Worm (Caenorhabditis elegans) whole organism, L1 larva: ENCODE data around the gene Y42G9A.2.
A peak's percentile ranks its signal among the peaks of the same experiment; 100 is the strongest.

ENCODE experiments used
- C16A3.4 ChIP-seq: fragments of 150-350 bp; optimal IDR thresholded peaks from 2 replicates; lab custom pipeline; 2014; ENCODE audit warnings: missing biosample characterization, missing genetic modification characterization
- aha-1 ChIP-seq: fragments of 150-350 bp; optimal IDR thresholded peaks from 2 replicates; lab custom pipeline; 2014; ENCODE audit warnings: missing biosample characterization, missing genetic modification characterization
- ama-1 ChIP-seq: fragments of 150-350 bp; optimal IDR thresholded peaks from 2 replicates; lab custom pipeline; 2014
- ceh-8 ChIP-seq: fragments of 200-800 bp; sonication (Bioruptor generic); optimal IDR thresholded peaks from 2 replicates; lab custom pipeline; 2018; ENCODE audit warnings: mild to moderate bottlenecking, missing genetic modification characterization, moderate library complexity, missing compliant biosample characterization
- ceh-88 ChIP-seq: fragments of 200-800 bp; sonication (Bioruptor generic); IDR thresholded peaks from 2 replicates; pipeline ENCODE4 v1.3.6; 2022; ENCODE audit warnings: missing genetic modification characterization, missing compliant biosample characterization
- ces-1 ChIP-seq: fragments of 150-350 bp; optimal IDR thresholded peaks from 2 replicates; lab custom pipeline; 2014; ENCODE audit warnings: missing biosample characterization, missing genetic modification reagents, missing genetic modification characterization
- dsc-1 ChIP-seq: sonication (generic microtip); optimal IDR thresholded peaks from 2 replicates; lab custom pipeline; 2016; ENCODE audit warnings: mild to moderate bottlenecking, missing genetic modification characterization, missing compliant biosample characterization
- efl-1 ChIP-seq, 4 experiments: fragments of 150-350 bp; optimal IDR thresholded peaks in 3 of 4; peaks in 1 of 4; 1 replicate in 1 of 4; 2 replicates in 3 of 4; lab custom pipeline; 2014; ENCODE audit warnings: missing biosample characterization in 2 of 4, missing genetic modification characterization in 2 of 4, missing genetic modification reagents in 2 of 4
- egl-13 ChIP-seq: sonication (generic microtip); optimal IDR thresholded peaks from 2 replicates; lab custom pipeline; 2016; ENCODE audit warnings: missing genotype, missing genetic modification reagents, missing genetic modification characterization, missing compliant biosample characterization
- egl-27 ChIP-seq, 2 experiments: fragments of 150-350 bp in 1 of 2; sonication (generic microtip); optimal IDR thresholded peaks; 3 replicates each; lab custom pipeline; 2017 to 2018; ENCODE audit warnings: missing biosample characterization in 2 of 2, missing genetic modification characterization in 2 of 2, missing genetic modification reagents in 2 of 2
- elt-2 ChIP-seq: sonication (generic microtip); optimal IDR thresholded peaks from 2 replicates; lab custom pipeline; 2016; ENCODE audit warnings: missing genetic modification characterization, mild to moderate bottlenecking, inconsistent platforms, missing compliant biosample characterization, missing genetic modification reagents
- ets-5 ChIP-seq: fragments of 200-800 bp; sonication (Bioruptor generic); IDR thresholded peaks from 2 replicates; pipeline ENCODE4 v1.3.6; 2022; ENCODE audit warnings: missing genetic modification characterization, missing compliant biosample characterization
- fkh-4 ChIP-seq: sonication (generic microtip); optimal IDR thresholded peaks from 2 replicates; lab custom pipeline; 2016; ENCODE audit warnings: missing compliant biosample characterization, missing genetic modification characterization, borderline replicate concordance
- fkh-8 ChIP-seq: sonication (generic microtip); optimal IDR thresholded peaks from 2 replicates; lab custom pipeline; 2016; ENCODE audit warnings: mild to moderate bottlenecking, missing genetic modification characterization, missing compliant biosample characterization
- irx-1 ChIP-seq: sonication (generic microtip); optimal IDR thresholded peaks from 2 replicates; lab custom pipeline; 2016; ENCODE audit warnings: missing genetic modification characterization, missing compliant biosample characterization
- jun-1 ChIP-seq: fragments of 150-350 bp; optimal IDR thresholded peaks from 2 replicates; lab custom pipeline; 2014; ENCODE audit warnings: missing biosample characterization, missing genetic modification reagents, missing genetic modification characterization
- lin-13 ChIP-seq: fragments of 150-350 bp; optimal IDR thresholded peaks from 2 replicates; lab custom pipeline; 2014; ENCODE audit warnings: missing biosample characterization, missing genetic modification reagents, missing genetic modification characterization
- lin-14 ChIP-seq: fragments of 200-800 bp; sonication (Bioruptor generic); optimal IDR thresholded peaks from 2 replicates; lab custom pipeline; 2018; ENCODE audit warnings: mild to moderate bottlenecking, missing genetic modification characterization, moderate library complexity, missing compliant biosample characterization
- lin-15B ChIP-seq: fragments of 150-350 bp; sonication (generic microtip); optimal IDR thresholded peaks from 3 replicates; lab custom pipeline; 2014; ENCODE audit warnings: missing biosample characterization, missing genetic modification characterization
- lir-3 ChIP-seq: sonication (generic microtip); optimal IDR thresholded peaks from 2 replicates; lab custom pipeline; 2016; ENCODE audit warnings: mild to moderate bottlenecking, missing genetic modification characterization, moderate library complexity, missing compliant biosample characterization; ENCODE audit not compliant: poor library complexity
- lsy-2 ChIP-seq, 2 experiments: fragments of 150-350 bp; optimal IDR thresholded peaks; 2 replicates each; lab custom pipeline; 2014; ENCODE audit warnings: missing biosample characterization in 2 of 2, missing genetic modification characterization in 2 of 2
- mab-9 ChIP-seq: fragments of 200-800 bp; sonication (Bioruptor generic); IDR thresholded peaks from 2 replicates; pipeline ENCODE4 v1.3.6; 2022; ENCODE audit warnings: missing genetic modification reagents, missing genetic modification characterization, missing compliant biosample characterization
- mdl-1 ChIP-seq, 2 experiments: fragments of 150-350 bp; optimal IDR thresholded peaks; 2 replicates each; lab custom pipeline; 2014 to 2017; ENCODE audit warnings: missing biosample characterization in 2 of 2, missing genetic modification characterization in 2 of 2, inconsistent platforms in 1 of 2
- mep-1 ChIP-seq: fragments of 150-350 bp; optimal IDR thresholded peaks from 2 replicates; lab custom pipeline; 2014; ENCODE audit warnings: missing biosample characterization, missing genetic modification characterization
- nhr-11 ChIP-seq: fragments of 150-350 bp; optimal IDR thresholded peaks from 2 replicates; lab custom pipeline; 2014; ENCODE audit warnings: missing biosample characterization, missing genetic modification characterization
- nhr-12 ChIP-seq: sonication (generic microtip); optimal IDR thresholded peaks from 2 replicates; lab custom pipeline; 2017; ENCODE audit warnings: missing biosample characterization, missing genetic modification characterization
- nhr-19 ChIP-seq: fragments of 200-800 bp; sonication (Bioruptor generic); conservative IDR thresholded peaks from 2 replicates; pipeline ENCODE4 v1.3.6; 2022; ENCODE audit warnings: missing genetic modification characterization, missing compliant biosample characterization
- nhr-28 ChIP-seq: fragments of 150-350 bp; optimal IDR thresholded peaks from 2 replicates; lab custom pipeline; 2014; ENCODE audit warnings: missing biosample characterization, missing genetic modification characterization
- nhr-47 ChIP-seq: sonication (generic microtip); optimal IDR thresholded peaks from 2 replicates; lab custom pipeline; 2016; ENCODE audit warnings: mild to moderate bottlenecking, missing genetic modification characterization, moderate library complexity, missing compliant biosample characterization
- nhr-71 ChIP-seq: sonication (generic microtip); optimal IDR thresholded peaks from 2 replicates; lab custom pipeline; 2016; ENCODE audit warnings: mild to moderate bottlenecking, missing genetic modification characterization, moderate library complexity, missing compliant biosample characterization
- nhr-77 ChIP-seq: fragments of 150-350 bp; optimal IDR thresholded peaks from 2 replicates; lab custom pipeline; 2014; ENCODE audit warnings: missing biosample characterization, missing genetic modification characterization
- nhr-84 ChIP-seq: sonication (generic microtip); optimal IDR thresholded peaks from 2 replicates; lab custom pipeline; 2017; ENCODE audit warnings: missing biosample characterization, missing genetic modification characterization
- pag-3 ChIP-seq: sonication (generic microtip); optimal IDR thresholded peaks from 2 replicates; lab custom pipeline; 2017; ENCODE audit warnings: missing genetic modification characterization, mild to moderate bottlenecking, missing compliant biosample characterization, antibody characterized with exemption, borderline replicate concordance; ENCODE audit not compliant: insufficient read depth
- rnt-1 ChIP-seq: sonication (generic microtip); optimal IDR thresholded peaks from 2 replicates; lab custom pipeline; 2016; ENCODE audit warnings: mild to moderate bottlenecking, missing genetic modification characterization, moderate library complexity, missing compliant biosample characterization
- snu-23 ChIP-seq: sonication (generic microtip); optimal IDR thresholded peaks from 2 replicates; lab custom pipeline; 2016; ENCODE audit warnings: missing genetic modification characterization, missing compliant biosample characterization
- sox-4 ChIP-seq: sonication (generic microtip); optimal IDR thresholded peaks from 2 replicates; lab custom pipeline; 2016; ENCODE audit warnings: missing genetic modification characterization, missing compliant biosample characterization
- sptf-1 ChIP-seq: fragments of 150-350 bp; optimal IDR thresholded peaks from 2 replicates; lab custom pipeline; 2014; ENCODE audit warnings: missing biosample characterization, missing genetic modification characterization
- sup-37 ChIP-seq: fragments of 200-800 bp; sonication (Bioruptor generic); optimal IDR thresholded peaks from 2 replicates; lab custom pipeline; 2018; ENCODE audit warnings: mild to moderate bottlenecking, missing genetic modification characterization, missing compliant biosample characterization
- swsn-7 ChIP-seq: sonication (generic microtip); optimal IDR thresholded peaks from 2 replicates; lab custom pipeline; 2016; ENCODE audit warnings: missing genetic modification characterization, missing compliant biosample characterization
- tlp-1 ChIP-seq: fragments of 150-350 bp; optimal IDR thresholded peaks from 2 replicates; lab custom pipeline; 2014; ENCODE audit warnings: missing biosample characterization, missing genetic modification characterization
- unc-130 ChIP-seq: fragments of 150-350 bp; optimal IDR thresholded peaks from 2 replicates; lab custom pipeline; 2017; ENCODE audit warnings: missing biosample characterization, missing genetic modification characterization, inconsistent platforms
- unc-86 ChIP-seq: sonication (generic microtip); optimal IDR thresholded peaks from 2 replicates; lab custom pipeline; 2016; ENCODE audit warnings: missing genetic modification characterization, missing compliant biosample characterization
- vab-15 ChIP-seq: sonication (generic microtip); optimal IDR thresholded peaks from 2 replicates; lab custom pipeline; 2017; ENCODE audit warnings: missing genotype, mild to moderate bottlenecking, missing genetic modification characterization, missing compliant biosample characterization
- xbp-1 ChIP-seq: sonication (generic microtip); optimal IDR thresholded peaks from 2 replicates; lab custom pipeline; 2016; ENCODE audit warnings: missing genetic modification characterization, missing compliant biosample characterization
- ztf-11 ChIP-seq, 2 experiments: sonication (generic microtip); optimal IDR thresholded peaks; 2 replicates each; lab custom pipeline; 2016 to 2017; ENCODE audit warnings: missing genetic modification characterization in 2 of 2, missing biosample characterization in 1 of 2, missing compliant biosample characterization in 1 of 2

The Y42G9A.2 gene

ce11 chrIII:6137431-6137830, 10.6 kb upstream of the Y42G9A.2 start (continued):
- no peak for TF ChIP-seq elt-2 (tag; lab: Kevin White, UChicago)
- no peak for TF ChIP-seq ceh-88 (GFP tag; lab: Robert Waterston, UW)
- no peak for TF ChIP-seq ama-1
- TF ChIP-seq mdl-1 (tag; optimal IDR thresholded peaks at IDR 0.05; lab: Kevin White, UChicago) = peak in 1 of 2 experiments; percentile 57
- TF ChIP-seq ets-5 (GFP tag; lab: Robert Waterston, UW) = no peak
- peak; percentile 63 for TF ChIP-seq xbp-1 (tag; lab: Kevin White, UChicago)
- TF ChIP-seq egl-13 = peak; percentile 51
- no peak for TF ChIP-seq ztf-11 (tag; optimal IDR thresholded peaks at IDR 0.05; lab: Kevin White, UChicago)
- peak; percentile 47 to 55 for TF ChIP-seq efl-1 (optimal IDR thresholded peaks at IDR 0.05; lab: Kevin White, UChicago)
- TF ChIP-seq efl-1 (GFP tag; optimal IDR thresholded peaks at IDR 0.05 in 1 of 2; lab: Kevin White, UChicago) = peak in 1 of 2 experiments; percentile 35
- no peak for TF ChIP-seq vab-15 (tag; lab: Kevin White, UChicago)
- TF ChIP-seq ces-1 = peak; percentile 59
- TF ChIP-seq tlp-1 = no peak
- TF ChIP-seq egl-27 (tag; optimal IDR thresholded peaks at IDR 0.05; lab: Kevin White, UChicago) = peak in 1 of 2 experiments; percentile 48
- TF ChIP-seq ceh-8 (GFP tag; lab: Kevin White, UChicago) = peak; percentile 55
- peak; percentile 65 for TF ChIP-seq lin-13 (GFP tag; lab: Kevin White, UChicago)
- TF ChIP-seq mep-1 (tag; lab: Kevin White, UChicago) = peak; percentile 68
- TF ChIP-seq fkh-4 (tag; lab: Kevin White, UChicago) = no peak
- TF ChIP-seq swsn-7 (tag; lab: Kevin White, UChicago) = peak; percentile 77
- TF ChIP-seq nhr-19 (GFP tag; lab: Robert Waterston, UW) = peak; percentile 44
- no peak for TF ChIP-seq nhr-12
- no peak for TF ChIP-seq lin-15B
- TF ChIP-seq nhr-47 (tag; lab: Kevin White, UChicago) = peak; percentile 69
- TF ChIP-seq jun-1 (tag; lab: Kevin White, UChicago) = peak; percentile 3
- TF ChIP-seq nhr-11 (tag; lab: Kevin White, UChicago) = no peak
- peak; percentile 70 to 72 for TF ChIP-seq lsy-2 (tag; optimal IDR thresholded peaks at IDR 0.05; lab: Kevin White, UChicago)
- no peak for TF ChIP-seq sox-4 (tag; lab: Kevin White, UChicago)

ce11 chrIII:6138457-6138856, 9.5 kb upstream of the Y42G9A.2 start:
- TF ChIP-seq nhr-28 (tag; lab: Kevin White, UChicago) (no peak), ztf-11 (tag; optimal IDR thresholded peaks at IDR 0.05; lab: Kevin White, UChicago) (no peak), efl-1 (optimal IDR thresholded peaks at IDR 0.05; lab: Kevin White, UChicago) (no peak), efl-1 (GFP tag; optimal IDR thresholded peaks at IDR 0.05 in 1 of 2; lab: Kevin White, UChicago) (peak in 1 of 2 experiments; percentile 22), ceh-8 (GFP tag; lab: Kevin White, UChicago) (no peak), lin-14 (GFP tag; lab: Kevin White, UChicago) (peak; percentile 86), jun-1 (tag; lab: Kevin White, UChicago) (no peak), C16A3.4 (tag; lab: Kevin White, UChicago) (no peak), irx-1 (tag; lab: Kevin White, UChicago) (no peak), dsc-1 (tag; lab: Kevin White, UChicago) (peak; percentile 18), lir-3 (tag; lab: Kevin White, UChicago) (no peak), nhr-19 (GFP tag; lab: Robert Waterston, UW) (peak; percentile 39; the same call in 1 of the 2 replicates), rnt-1 (tag; lab: Kevin White, UChicago) (peak; percentile 50), nhr-77 (tag; lab: Kevin White, UChicago) (no peak), pag-3 (tag; lab: Kevin White, UChicago) (peak; percentile 62), ama-1 (no peak), elt-2 (tag; lab: Kevin White, UChicago) (no peak), tlp-1 (no peak), unc-86 (tag; lab: Kevin White, UChicago) (no peak), nhr-47 (tag; lab: Kevin White, UChicago) (peak; percentile 18), nhr-84 (tag; lab: Kevin White, UChicago) (no peak), unc-130 (tag; lab: Kevin White, UChicago) (no peak), fkh-8 (peak; percentile 11), nhr-71 (peak; percentile 56), lin-13 (GFP tag; lab: Kevin White, UChicago) (no peak), snu-23 (peak; percentile 6), mab-9 (GFP tag; lab: Robert Waterston, UW) (no peak), vab-15 (tag; lab: Kevin White, UChicago) (no peak), sup-37 (GFP tag; lab: Kevin White, UChicago) (no peak), sptf-1 (tag; lab: Kevin White, UChicago) (no peak), aha-1 (tag; lab: Kevin White, UChicago) (no peak)
